Fruit fly (Drosophila melanogaster): ENCODE results near the gene CG32572.

DNA sequence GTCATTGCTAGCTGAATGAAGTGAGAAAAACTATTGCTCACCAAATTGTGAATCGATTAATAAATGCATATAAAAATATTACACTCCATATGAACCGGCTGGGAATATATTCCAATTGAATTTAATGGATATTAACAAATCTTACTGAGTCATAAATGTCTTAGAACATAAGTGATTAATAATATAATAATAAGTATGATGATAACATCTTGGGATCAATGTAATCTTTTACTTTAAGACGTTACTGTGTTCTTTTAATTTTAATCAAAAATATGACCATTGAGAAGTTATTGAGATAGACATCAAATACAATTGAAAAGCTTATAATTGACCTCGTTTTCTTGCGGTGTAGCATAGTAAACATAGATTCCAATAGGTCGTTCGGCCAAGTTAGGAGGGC lies 28.7 kb upstream of the CG32572 start:
- TF ChIP-seq usp (GFP tag; optimal IDR thresholded peaks at IDR 0.05) = no peak
- TF ChIP-seq br (GFP tag; optimal IDR thresholded peaks at IDR 0.05) = no peak
